Worm (Caenorhabditis elegans) whole organism, young adult: Measurements from ENCODE around the gene glb-32.

ENCODE experiments used
- C06A6.2 ChIP-seq: fragments of 200-800 bp; sonication (Bioruptor generic); conservative IDR thresholded peaks from 2 replicates; pipeline ENCODE4 v1.3.6; 2022; ENCODE audit warnings: missing genetic modification characterization, missing compliant biosample characterization
- ets-4 ChIP-seq: fragments of 200-800 bp; sonication (Bioruptor generic); optimal IDR thresholded peaks from 2 replicates; lab custom pipeline; 2018; ENCODE audit warnings: mild to moderate bottlenecking, missing genetic modification characterization, missing compliant biosample characterization
- mxl-1 ChIP-seq: sonication (generic microtip); optimal IDR thresholded peaks from 2 replicates; lab custom pipeline; 2016; ENCODE audit warnings: missing genetic modification characterization, missing compliant biosample characterization
- snpc-1.3 ChIP-seq: sonication (generic microtip); optimal IDR thresholded peaks from 2 replicates; lab custom pipeline; 2017; ENCODE audit warnings: missing genetic modification characterization, mild to moderate bottlenecking, missing compliant biosample characterization, antibody characterized with exemption, moderate library complexity, missing genotype, missing genetic modification reagents; ENCODE audit not compliant: insufficient read depth

ce11 chrV:5130018-5130417 lies 40.7 kb upstream of the glb-32 start, which contains the start of gene F14F9.8:
- no peak for TF ChIP-seq C06A6.2 (GFP tag; lab: Robert Waterston, UW)
- no peak for TF ChIP-seq snpc-1.3 (tag; lab: Kevin White, UChicago)
- TF ChIP-seq mxl-1 (tag; lab: Kevin White, UChicago), result no peak
- TF ChIP-seq ets-4, result no peak
